Worm (Caenorhabditis elegans): ENCODE data around the gene F57G4.11.

DNA sequence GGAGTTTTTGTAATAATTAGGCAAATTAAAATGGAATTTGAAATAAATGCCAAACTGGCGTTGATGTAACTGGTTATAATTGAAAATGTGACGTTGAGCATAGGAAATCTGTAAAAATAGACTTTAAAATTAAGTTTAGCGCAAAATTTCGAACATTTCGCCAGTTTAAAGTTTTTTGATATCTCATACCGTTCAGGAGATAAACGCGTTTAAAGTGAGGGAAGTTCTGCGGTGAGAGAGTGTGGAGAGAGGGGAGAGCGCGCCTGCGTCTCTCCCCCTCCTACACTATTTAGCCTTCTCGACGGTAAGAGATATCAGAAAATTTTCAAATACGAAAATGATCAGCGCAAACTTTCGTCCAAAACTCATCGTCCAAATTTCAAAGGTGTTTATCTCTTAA, 51.5 kb downstream of the F57G4.11 start, which contains the start of gene str-92:
- TF ChIP-seq nhr-12 (tag; optimal IDR thresholded peaks at IDR 0.05) (no peak), ceh-83 (GFP tag; optimal IDR thresholded peaks at IDR 0.05) (no peak), unc-62 (GFP tag; optimal IDR thresholded peaks at IDR 0.05) (no peak), tbx-8 (GFP tag; optimal IDR thresholded peaks at IDR 0.05) (no peak), lsy-2 (tag; optimal IDR thresholded peaks at IDR 0.05) (no peak), pha-4 (tag; optimal IDR thresholded peaks at IDR 0.05) (no peak), unc-39 (tag; optimal IDR thresholded peaks at IDR 0.05) (no peak)
